Worm (Caenorhabditis elegans) whole organism, young adult: ENCODE results near the gene Y22D7AL.4.

Experiments
- B0019.2 ChIP-seq: fragments of 200-800 bp; sonication (Bioruptor generic); conservative IDR thresholded peaks from 2 replicates; pipeline ENCODE4 v1.3.6; 2022; ENCODE audit warnings: missing genetic modification reagents, missing genetic modification characterization, missing compliant biosample characterization
- B0261.1 ChIP-seq: sonication (generic microtip); optimal IDR thresholded peaks from 2 replicates; lab custom pipeline; 2016; ENCODE audit warnings: mild to moderate bottlenecking, missing genetic modification characterization, moderate library complexity, missing compliant biosample characterization
- B0336.3 ChIP-seq: fragments of 200-800 bp; sonication (Bioruptor generic); IDR thresholded peaks from 2 replicates; pipeline ENCODE4 v1.3.6; 2022; ENCODE audit warnings: missing genetic modification characterization, missing compliant biosample characterization
- F33H1.4 ChIP-seq: fragments of 200-800 bp; sonication (Bioruptor generic); IDR thresholded peaks from 2 replicates; pipeline ENCODE4 v1.3.6; 2022; ENCODE audit warnings: missing genetic modification reagents, missing genetic modification characterization, missing compliant biosample characterization
- F52B5.7 ChIP-seq: sonication (generic microtip); optimal IDR thresholded peaks from 2 replicates; lab custom pipeline; 2016; ENCODE audit warnings: mild to moderate bottlenecking, missing genetic modification characterization, missing compliant biosample characterization
- Y56A3A.18 ChIP-seq: fragments of 200-800 bp; sonication (Bioruptor generic); IDR thresholded peaks from 2 replicates; pipeline ENCODE4 v1.3.6; 2022; ENCODE audit warnings: missing genetic modification reagents, missing genetic modification characterization, missing compliant biosample characterization
- Y95B8A.8 ChIP-seq: fragments of 200-800 bp; sonication (Bioruptor generic); IDR thresholded peaks from 2 replicates; pipeline ENCODE4 v1.3.6; 2022; ENCODE audit warnings: missing genetic modification reagents, missing genetic modification characterization, missing compliant biosample characterization
- ama-1 ChIP-seq, 3 experiments: fragments of 150-350 bp in 1 of 3; sonication (generic microtip) in 2 of 3; optimal IDR thresholded peaks; 2 replicates each; lab custom pipeline; 2014 to 2018; ENCODE audit warnings: missing biosample characterization in 2 of 3, missing genetic modification characterization in 2 of 3, missing genetic modification reagents in 2 of 3
- aptf-2 ChIP-seq: fragments of 200-800 bp; sonication (Bioruptor generic); conservative IDR thresholded peaks from 2 replicates; pipeline ENCODE4 v1.3.6; 2022; ENCODE audit warnings: missing genetic modification reagents, missing genetic modification characterization, missing compliant biosample characterization
- bed-2 ChIP-seq: fragments of 200-800 bp; sonication (Bioruptor generic); IDR thresholded peaks from 2 replicates; pipeline ENCODE4 v1.3.6; 2022; ENCODE audit warnings: missing genetic modification reagents, missing genetic modification characterization, missing compliant biosample characterization
- ccch-3 ChIP-seq: fragments of 200-800 bp; sonication (Bioruptor generic); optimal IDR thresholded peaks from 2 replicates; lab custom pipeline; 2018; ENCODE audit warnings: mild to moderate bottlenecking, missing genetic modification characterization, missing compliant biosample characterization
- ceh-27 ChIP-seq: fragments of 200-800 bp; sonication (Bioruptor generic); optimal IDR thresholded peaks from 2 replicates; lab custom pipeline; 2018; ENCODE audit warnings: mild to moderate bottlenecking, missing genetic modification characterization, moderate library complexity, missing compliant biosample characterization
- ceh-91 ChIP-seq: fragments of 200-800 bp; sonication (Bioruptor generic); IDR thresholded peaks from 2 replicates; pipeline ENCODE4 v1.3.6; 2022; ENCODE audit warnings: missing genetic modification reagents, missing genetic modification characterization, missing compliant biosample characterization
- die-1 ChIP-seq: sonication (generic microtip); optimal IDR thresholded peaks from 2 replicates; lab custom pipeline; 2016; ENCODE audit warnings: missing genotype, mild to moderate bottlenecking, missing genetic modification characterization, missing compliant biosample characterization
- dpff-1 ChIP-seq: sonication (generic microtip); optimal IDR thresholded peaks from 2 replicates; lab custom pipeline; 2017; ENCODE audit warnings: mild to moderate bottlenecking, missing genetic modification characterization, missing compliant biosample characterization
- egrh-3 ChIP-seq: fragments of 200-800 bp; sonication (Bioruptor generic); IDR thresholded peaks from 2 replicates; pipeline ENCODE4 v1.3.6; 2022; ENCODE audit warnings: missing genetic modification reagents, missing genetic modification characterization, missing compliant biosample characterization
- ekl-4 ChIP-seq: fragments of 200-800 bp; sonication (Bioruptor generic); IDR thresholded peaks from 2 replicates; pipeline ENCODE4 v1.3.6; 2022; ENCODE audit warnings: missing genetic modification reagents, missing genetic modification characterization, missing compliant biosample characterization
- fkh-3 ChIP-seq: sonication (generic microtip); optimal IDR thresholded peaks from 2 replicates; lab custom pipeline; 2016; ENCODE audit warnings: mild to moderate bottlenecking, missing genetic modification characterization, missing compliant biosample characterization
- hrde-1 ChIP-seq: sonication (generic microtip); optimal IDR thresholded peaks from 2 replicates; lab custom pipeline; 2016; ENCODE audit warnings: missing genetic modification characterization, mild to moderate bottlenecking, missing compliant biosample characterization, moderate library complexity, missing genotype, missing genetic modification reagents, borderline replicate concordance
- hsf-1 ChIP-seq: fragments of 200-800 bp; sonication (Bioruptor generic); IDR thresholded peaks from 2 replicates; pipeline ENCODE4 v1.3.6; 2022; ENCODE audit warnings: missing genetic modification reagents, missing genetic modification characterization, missing compliant biosample characterization
- let-607 ChIP-seq, 2 experiments: fragments of 200-800 bp in 1 of 2; sonication (Bioruptor generic) in 1 of 2; sonication (generic microtip) in 1 of 2; optimal IDR thresholded peaks; 2 replicates each; lab custom pipeline; 2016 to 2018; ENCODE audit warnings: mild to moderate bottlenecking in 2 of 2, missing compliant biosample characterization in 2 of 2, missing genetic modification characterization in 2 of 2, moderate library complexity in 2 of 2, missing genotype in 1 of 2
- lin-26 ChIP-seq: fragments of 200-800 bp; sonication (Bioruptor generic); IDR thresholded peaks from 2 replicates; pipeline ENCODE4 v1.3.6; 2022; ENCODE audit warnings: missing genetic modification reagents, missing genetic modification characterization, missing compliant biosample characterization
- lsl-1 ChIP-seq: fragments of 200-800 bp; sonication (Bioruptor generic); optimal IDR thresholded peaks from 2 replicates; lab custom pipeline; 2018; ENCODE audit warnings: mild to moderate bottlenecking, missing genetic modification characterization, moderate library complexity, missing compliant biosample characterization
- madf-3 ChIP-seq: fragments of 200-800 bp; sonication (Bioruptor generic); IDR thresholded peaks from 2 replicates; pipeline ENCODE4 v1.3.6; 2022; ENCODE audit warnings: missing genetic modification reagents, missing genetic modification characterization, missing compliant biosample characterization
- mxl-1 ChIP-seq: sonication (generic microtip); optimal IDR thresholded peaks from 2 replicates; lab custom pipeline; 2016; ENCODE audit warnings: missing genetic modification characterization, missing compliant biosample characterization
- nfya-1 ChIP-seq: sonication (generic microtip); optimal IDR thresholded peaks from 2 replicates; lab custom pipeline; 2017; ENCODE audit warnings: antibody characterized with exemption, missing compliant biosample characterization, missing genetic modification characterization, borderline replicate concordance; ENCODE audit not compliant: insufficient read depth
- nfya-2 ChIP-seq: fragments of 200-800 bp; sonication (Bioruptor generic); IDR thresholded peaks from 2 replicates; pipeline ENCODE4 v1.3.6; 2022; ENCODE audit warnings: missing genetic modification reagents, missing genetic modification characterization, missing compliant biosample characterization
- nfyb-1 ChIP-seq: fragments of 200-800 bp; sonication (Bioruptor generic); IDR thresholded peaks from 2 replicates; pipeline ENCODE4 v1.3.6; 2022; ENCODE audit warnings: missing genetic modification reagents, missing genetic modification characterization, missing compliant biosample characterization
- nhr-120 ChIP-seq: fragments of 200-800 bp; sonication (Bioruptor generic); IDR thresholded peaks from 2 replicates; pipeline ENCODE4 v1.3.6; 2022; ENCODE audit warnings: missing genetic modification characterization, missing compliant biosample characterization
- nhr-27 ChIP-seq: fragments of 200-800 bp; sonication (Bioruptor generic); optimal IDR thresholded peaks from 2 replicates; lab custom pipeline; 2018; ENCODE audit warnings: mild to moderate bottlenecking, missing genetic modification characterization, moderate library complexity, missing compliant biosample characterization
- rcor-1 ChIP-seq: fragments of 200-800 bp; sonication (Bioruptor generic); IDR thresholded peaks from 2 replicates; pipeline ENCODE4 v1.3.6; 2022; ENCODE audit warnings: missing genetic modification reagents, missing genetic modification characterization, missing compliant biosample characterization
- rpc-1 ChIP-seq, 2 experiments: fragments of 150-350 bp in 1 of 2; sonication (generic microtip) in 1 of 2; optimal IDR thresholded peaks; 2 replicates each; lab custom pipeline; 2014 to 2018; ENCODE audit warnings: missing biosample characterization in 1 of 2, missing genetic modification characterization in 1 of 2, missing genetic modification reagents in 1 of 2, missing genotype in 1 of 2
- snpc-1.1 ChIP-seq: sonication (generic microtip); optimal IDR thresholded peaks from 2 replicates; lab custom pipeline; 2017; ENCODE audit warnings: missing genetic modification characterization, mild to moderate bottlenecking, missing compliant biosample characterization, antibody characterized with exemption, moderate library complexity, missing genotype, missing genetic modification reagents; ENCODE audit not compliant: insufficient read depth
- snpc-1.3 ChIP-seq: sonication (generic microtip); optimal IDR thresholded peaks from 2 replicates; lab custom pipeline; 2017; ENCODE audit warnings: missing genetic modification characterization, mild to moderate bottlenecking, missing compliant biosample characterization, antibody characterized with exemption, moderate library complexity, missing genotype, missing genetic modification reagents; ENCODE audit not compliant: insufficient read depth
- snpc-3.4 ChIP-seq: sonication (generic microtip); optimal IDR thresholded peaks from 2 replicates; lab custom pipeline; 2017; ENCODE audit warnings: missing genetic modification characterization, mild to moderate bottlenecking, missing compliant biosample characterization, antibody characterized with exemption, moderate library complexity, missing genotype, missing genetic modification reagents
- tlf-1 ChIP-seq: fragments of 200-800 bp; sonication (Bioruptor generic); optimal IDR thresholded peaks from 2 replicates; lab custom pipeline; 2018; ENCODE audit warnings: mild to moderate bottlenecking, missing genetic modification characterization, missing compliant biosample characterization
- unc-62 ChIP-seq: fragments of 150-350 bp; optimal IDR thresholded peaks from 2 replicates; lab custom pipeline; 2014; ENCODE audit warnings: missing biosample characterization, missing genetic modification reagents, missing genetic modification characterization
- xnd-1 ChIP-seq: sonication (generic microtip); optimal IDR thresholded peaks from 2 replicates; lab custom pipeline; 2016; ENCODE audit warnings: missing genotype, missing genetic modification reagents, missing genetic modification characterization, missing compliant biosample characterization
- zfh-2 ChIP-seq: fragments of 200-800 bp; sonication (Bioruptor generic); conservative IDR thresholded peaks from 2 replicates; pipeline ENCODE4 v1.3.6; 2022; ENCODE audit warnings: missing genetic modification reagents, missing genetic modification characterization, missing compliant biosample characterization
- ztf-25 ChIP-seq: fragments of 200-800 bp; sonication (Bioruptor generic); IDR thresholded peaks from 2 replicates; pipeline ENCODE4 v1.3.6; 2022; ENCODE audit warnings: missing genetic modification reagents, missing genetic modification characterization, missing compliant biosample characterization
- ztf-3 ChIP-seq: fragments of 200-800 bp; sonication (Bioruptor generic); optimal IDR thresholded peaks from 2 replicates; lab custom pipeline; 2018; ENCODE audit warnings: mild to moderate bottlenecking, missing genetic modification characterization, missing compliant biosample characterization
- ztf-6 ChIP-seq: fragments of 200-800 bp; sonication (Bioruptor generic); IDR thresholded peaks from 2 replicates; pipeline ENCODE4 v1.3.6; 2022; ENCODE audit warnings: missing genetic modification reagents, missing genetic modification characterization, missing compliant biosample characterization

Gene Y22D7AL.4

DNA sequence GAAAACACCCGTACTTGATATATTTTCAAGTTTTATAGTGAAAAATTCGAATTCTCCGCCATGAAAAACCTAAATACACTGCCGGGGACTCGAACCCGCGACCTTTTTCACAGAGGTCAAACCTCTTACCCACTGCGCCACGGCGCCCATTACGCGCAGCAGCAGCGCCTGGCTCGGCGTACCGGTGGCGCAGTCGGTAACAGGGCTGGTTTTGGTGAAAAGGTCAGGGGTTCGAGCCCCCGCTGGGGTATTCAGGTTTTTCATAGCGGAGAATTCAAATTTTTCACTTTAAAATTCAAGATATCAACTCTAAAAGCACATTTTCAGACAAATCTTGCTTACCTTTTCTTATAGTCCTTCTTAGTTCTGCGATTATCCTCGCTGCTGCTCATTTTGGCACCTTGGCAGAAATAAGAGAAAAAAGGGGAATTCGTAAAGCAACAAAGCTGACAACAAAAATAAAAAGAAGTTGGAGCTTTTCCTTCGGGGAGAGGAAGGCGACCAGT, 38.4 kb downstream of the Y22D7AL.4 start, which contains the start of gene Y22D7AL.16:
Y22D7AL.16 (minus strand) TSS at position 456 of the 506 bp plus-strand sequence.
- TF ChIP-seq egrh-3 (peak; percentile 64; the same call in 1 of the 2 replicates), zfh-2 (peak; percentile 76), F52B5.7 (tag; lab: Kevin White, UChicago) (no peak), rpc-1 (optimal IDR thresholded peaks at IDR 0.05; lab: Kevin White, UChicago) (no peak), rpc-1 (tag; optimal IDR thresholded peaks at IDR 0.05; lab: Kevin White, UChicago) (peak; percentile 11), ama-1 (optimal IDR thresholded peaks at IDR 0.05; lab: Kevin White, UChicago) (no peak), ama-1 (GFP tag; optimal IDR thresholded peaks at IDR 0.05; lab: Kevin White, UChicago) (no peak), aptf-2 (GFP tag; lab: Robert Waterston, UW) (no peak), unc-62 (no peak), xnd-1 (tag; lab: Kevin White, UChicago) (no peak)

DNA sequence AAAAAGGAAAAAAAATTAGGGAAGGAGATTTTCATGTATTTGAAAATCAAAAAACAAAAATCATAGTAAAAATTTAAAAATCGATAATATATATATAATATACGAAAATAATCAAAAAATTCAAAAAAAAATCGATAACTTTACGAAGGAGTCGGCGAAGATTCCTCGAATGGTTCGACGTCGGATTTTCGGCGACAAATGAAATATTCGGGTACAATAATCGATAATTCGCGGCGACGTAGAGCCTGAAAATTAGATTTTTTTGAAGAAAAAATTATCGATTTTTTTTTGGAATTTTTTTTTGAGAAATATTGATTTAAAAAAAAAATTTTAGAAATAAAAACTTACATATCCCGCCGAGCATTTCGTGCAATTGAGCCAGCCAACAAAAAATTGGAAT, 38.9 kb downstream of the Y22D7AL.4 start:
- TF ChIP-seq nhr-120 (GFP tag; lab: Robert Waterston, UW) (no peak), nhr-27 (tag; lab: Kevin White, UChicago) (no peak), lsl-1 (GFP tag; lab: Kevin White, UChicago) (no peak), fkh-3 (tag; lab: Kevin White, UChicago) (no peak), ccch-3 (GFP tag; lab: Kevin White, UChicago) (no peak), ekl-4 (GFP tag; lab: Robert Waterston, UW) (no peak), snpc-3.4 (tag; lab: Kevin White, UChicago) (no peak), ztf-25 (GFP tag; lab: Robert Waterston, UW) (no peak), die-1 (tag; lab: Kevin White, UChicago) (no peak), ztf-6 (GFP tag; lab: Robert Waterston, UW) (no peak), B0019.2 (no peak), egrh-3 (no peak)

DNA sequence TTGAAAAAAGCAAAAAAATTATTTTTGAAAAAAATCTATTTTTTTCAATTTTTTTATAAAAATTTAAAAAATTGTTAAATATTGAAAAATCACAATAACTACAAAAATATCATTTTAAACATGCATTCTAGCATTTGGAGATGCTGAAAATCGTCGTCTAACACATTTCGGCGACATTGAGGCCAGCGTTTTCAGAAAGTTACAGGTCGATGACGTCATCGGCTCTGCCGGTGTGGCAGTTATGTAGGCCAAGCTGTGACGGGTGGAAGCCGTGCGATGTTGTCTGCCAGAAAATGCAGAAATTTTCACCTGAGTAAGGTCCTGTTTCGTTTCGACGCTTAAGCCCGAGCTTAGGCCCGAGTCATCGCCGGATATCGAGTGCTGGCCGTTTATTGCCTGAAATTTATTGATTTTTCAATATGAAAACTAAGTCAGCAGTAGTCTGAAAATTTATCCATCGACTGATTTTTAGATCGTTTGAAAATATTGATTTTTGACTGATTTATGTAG, 39.4 kb downstream of the Y22D7AL.4 start, which contains the start of gene Y22D7AR.3:
Y22D7AR.3 (minus strand) TSS at position 51 of the 510 bp plus-strand sequence.
- TF ChIP-seq snpc-1.1 (tag; lab: Kevin White, UChicago), result no peak
- no peak for TF ChIP-seq ztf-6 (GFP tag; lab: Robert Waterston, UW)
- TF ChIP-seq nfya-1, result no peak
- TF ChIP-seq lin-26 (GFP tag; lab: Robert Waterston, UW), result no peak
- TF ChIP-seq tlf-1 (GFP tag; lab: Kevin White, UChicago), result no peak
- no peak for TF ChIP-seq B0336.3 (GFP tag; lab: Robert Waterston, UW)
- TF ChIP-seq aptf-2 (GFP tag; lab: Robert Waterston, UW), result no peak
- no peak for TF ChIP-seq nfyb-1 (GFP tag; lab: Robert Waterston, UW)
- no peak for TF ChIP-seq hsf-1 (GFP tag; lab: Robert Waterston, UW)
- no peak for TF ChIP-seq mxl-1 (tag; lab: Kevin White, UChicago)
- no peak for TF ChIP-seq hrde-1
- no peak for TF ChIP-seq die-1 (tag; lab: Kevin White, UChicago)
- TF ChIP-seq, all 124 proteins: peak for 0

DNA sequence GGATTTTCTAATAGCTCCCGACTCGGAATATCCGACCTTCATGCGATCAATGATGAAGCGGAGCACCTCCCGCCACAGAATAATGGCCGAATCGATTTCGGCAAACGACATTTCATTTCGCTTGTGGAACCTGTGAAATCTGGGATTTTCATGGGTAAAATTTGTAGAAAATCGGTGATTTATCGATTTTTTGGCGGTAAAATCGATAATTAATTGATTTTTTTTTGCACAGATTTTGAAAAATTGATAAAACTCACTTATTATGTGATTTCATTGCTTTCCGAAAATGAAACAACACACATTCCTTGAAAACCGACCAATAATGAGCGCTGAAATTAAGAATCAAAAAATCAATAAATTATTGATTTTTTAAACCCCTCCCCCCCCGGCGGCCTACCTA, 40.5 kb downstream of the Y22D7AL.4 start:
- no peak for TF ChIP-seq B0261.1 (tag; lab: Kevin White, UChicago)
- TF ChIP-seq snpc-1.1 (tag; lab: Kevin White, UChicago), result no peak
- TF ChIP-seq Y95B8A.8, result no peak
- no peak for TF ChIP-seq rcor-1
- TF ChIP-seq F33H1.4 (GFP tag; lab: Robert Waterston, UW), result no peak
- TF ChIP-seq let-607 (tag; optimal IDR thresholded peaks at IDR 0.05; lab: Kevin White, UChicago), result no peak
- TF ChIP-seq ztf-3 (GFP tag; lab: Kevin White, UChicago), result no peak
- TF ChIP-seq snpc-1.3 (tag; lab: Kevin White, UChicago), result no peak
- no peak for TF ChIP-seq nfya-2 (GFP tag; lab: Robert Waterston, UW)
- TF ChIP-seq bed-2 (GFP tag; lab: Robert Waterston, UW), result no peak
- no peak for TF ChIP-seq madf-3 (GFP tag; lab: Robert Waterston, UW)
- TF ChIP-seq Y56A3A.18 (GFP tag; lab: Robert Waterston, UW), result no peak
- no peak for TF ChIP-seq dpff-1
- TF ChIP-seq ceh-27 (GFP tag; lab: Kevin White, UChicago), result no peak
- no peak for TF ChIP-seq ceh-91 (GFP tag; lab: Robert Waterston, UW)
